Worm (Caenorhabditis elegans) whole organism, L4 larva: ENCODE measurements around the gene T07A9.15.
A peak's percentile ranks its signal among the peaks of the same experiment; 100 is the strongest.

Experiments
- T20F7.1 ChIP-seq: fragments of 200-800 bp; sonication (Bioruptor generic); optimal IDR thresholded peaks from 2 replicates; lab custom pipeline; 2018; ENCODE audit warnings: mild to moderate bottlenecking, missing genetic modification characterization, missing compliant biosample characterization
- Y48G9A.11 ChIP-seq: fragments of 200-800 bp; sonication (Bioruptor generic); IDR thresholded peaks from 2 replicates; pipeline ENCODE4 v1.3.6; 2022; ENCODE audit warnings: missing genetic modification reagents, missing genetic modification characterization, missing compliant biosample characterization
- Y5F2A.4 ChIP-seq: fragments of 200-800 bp; sonication (Bioruptor generic); optimal IDR thresholded peaks from 2 replicates; lab custom pipeline; 2018; ENCODE audit warnings: mild to moderate bottlenecking, missing genetic modification characterization, missing compliant biosample characterization
- aha-1 ChIP-seq: fragments of 150-350 bp; peaks from one replicate; lab custom pipeline; 2014; ENCODE audit warnings: missing biosample characterization, missing genetic modification characterization
- ama-1 ChIP-seq: fragments of 150-350 bp; optimal IDR thresholded peaks from 2 replicates; lab custom pipeline; 2014; ENCODE audit warnings: inconsistent platforms, mixed read lengths
- arid-1 ChIP-seq: fragments of 200-800 bp; sonication (Bioruptor generic); conservative IDR thresholded peaks from 2 replicates; pipeline ENCODE4 v1.3.6; 2022; ENCODE audit warnings: missing genetic modification reagents, missing genetic modification characterization, missing compliant biosample characterization
- ceh-28 ChIP-seq: fragments of 150-350 bp; optimal IDR thresholded peaks from 2 replicates; lab custom pipeline; 2014; ENCODE audit warnings: missing biosample characterization, missing genetic modification reagents, missing genetic modification characterization
- ceh-62 ChIP-seq: sonication (generic microtip); optimal IDR thresholded peaks from 2 replicates; lab custom pipeline; 2017; ENCODE audit warnings: missing biosample characterization, missing genetic modification characterization
- daf-8 ChIP-seq: fragments of 200-800 bp; sonication (Bioruptor generic); IDR thresholded peaks from 2 replicates; pipeline ENCODE4 v1.3.6; 2022; ENCODE audit warnings: missing genetic modification characterization, missing compliant biosample characterization
- dmd-9 ChIP-seq: fragments of 200-800 bp; sonication (Bioruptor generic); IDR thresholded peaks from 2 replicates; pipeline ENCODE4 v1.3.6; 2022; ENCODE audit warnings: missing genetic modification reagents, missing genetic modification characterization, missing compliant biosample characterization
- dve-1 ChIP-seq: sonication (generic microtip); optimal IDR thresholded peaks from 2 replicates; lab custom pipeline; 2017; ENCODE audit warnings: antibody characterized with exemption, mild to moderate bottlenecking, missing genetic modification characterization, missing compliant biosample characterization; ENCODE audit not compliant: insufficient read depth
- fkh-10 ChIP-seq: fragments of 150-350 bp; optimal IDR thresholded peaks from 2 replicates; lab custom pipeline; 2014; ENCODE audit warnings: missing biosample characterization, missing genetic modification reagents, missing genetic modification characterization
- gei-8 ChIP-seq: fragments of 200-800 bp; sonication (Bioruptor generic); optimal IDR thresholded peaks from 2 replicates; lab custom pipeline; 2018; ENCODE audit warnings: mild to moderate bottlenecking, missing genetic modification characterization, missing compliant biosample characterization
- hif-1 ChIP-seq, 2 experiments: sonication (generic microtip); optimal IDR thresholded peaks; 2 replicates each; lab custom pipeline; 2016 to 2017; ENCODE audit warnings: missing compliant biosample characterization in 2 of 2, missing genetic modification characterization in 2 of 2, missing genetic modification reagents in 2 of 2, missing genotype in 2 of 2, mild to moderate bottlenecking in 1 of 2
- hlh-11 ChIP-seq: fragments of 200-800 bp; sonication (Bioruptor generic); optimal IDR thresholded peaks from 2 replicates; lab custom pipeline; 2018; ENCODE audit warnings: mild to moderate bottlenecking, missing genetic modification characterization, missing compliant biosample characterization
- hlh-30 ChIP-seq: sonication (generic microtip); optimal IDR thresholded peaks from 2 replicates; lab custom pipeline; 2017; ENCODE audit warnings: antibody characterized with exemption, mild to moderate bottlenecking, missing genetic modification characterization, missing compliant biosample characterization; ENCODE audit not compliant: insufficient read depth
- jun-1 ChIP-seq: fragments of 150-350 bp; optimal IDR thresholded peaks from 2 replicates; lab custom pipeline; 2014; ENCODE audit warnings: missing biosample characterization, missing genetic modification reagents, missing genetic modification characterization
- lim-7 ChIP-seq: fragments of 200-800 bp; sonication (Bioruptor generic); IDR thresholded peaks from 2 replicates; pipeline ENCODE4 v1.3.6; 2022; ENCODE audit warnings: missing genetic modification characterization, missing compliant biosample characterization
- lin-15B ChIP-seq: fragments of 150-350 bp; sonication (generic microtip); optimal IDR thresholded peaks from 3 replicates; lab custom pipeline; 2014; ENCODE audit warnings: missing biosample characterization, missing genetic modification characterization
- lin-38 ChIP-seq: fragments of 200-800 bp; sonication (Bioruptor generic); IDR thresholded peaks from 2 replicates; pipeline ENCODE4 v1.3.6; 2022; ENCODE audit warnings: missing genetic modification reagents, missing genetic modification characterization, missing compliant biosample characterization
- mdt-29 ChIP-seq: fragments of 200-800 bp; sonication (Bioruptor generic); IDR thresholded peaks from 2 replicates; pipeline ENCODE4 v1.3.6; 2022; ENCODE audit warnings: missing genetic modification reagents, missing genetic modification characterization, missing compliant biosample characterization
- mes-2 ChIP-seq: sonication (generic microtip); optimal IDR thresholded peaks from 2 replicates; lab custom pipeline; 2016; ENCODE audit warnings: missing genotype, mild to moderate bottlenecking, missing genetic modification characterization, missing compliant biosample characterization; ENCODE audit not compliant: poor library complexity, severe bottlenecking
- mxl-2 ChIP-seq: fragments of 200-800 bp; sonication (Bioruptor generic); conservative IDR thresholded peaks from 2 replicates; pipeline ENCODE4 v1.3.6; 2022; ENCODE audit warnings: missing genetic modification reagents, missing genetic modification characterization, missing compliant biosample characterization
- nhr-102 ChIP-seq: sonication (generic microtip); optimal IDR thresholded peaks from 2 replicates; lab custom pipeline; 2016; ENCODE audit warnings: mild to moderate bottlenecking, missing genetic modification characterization, moderate library complexity, missing compliant biosample characterization
- nhr-11 ChIP-seq: fragments of 150-350 bp; optimal IDR thresholded peaks from 2 replicates; lab custom pipeline; 2014; ENCODE audit warnings: missing biosample characterization, missing genetic modification characterization
- nhr-111 ChIP-seq: fragments of 200-800 bp; sonication (Bioruptor generic); optimal IDR thresholded peaks from 2 replicates; lab custom pipeline; 2018; ENCODE audit warnings: mild to moderate bottlenecking, missing genetic modification characterization, missing compliant biosample characterization
- nhr-28 ChIP-seq: fragments of 150-350 bp; optimal IDR thresholded peaks from 2 replicates; lab custom pipeline; 2014; ENCODE audit warnings: missing biosample characterization, missing genetic modification characterization
- nhr-41 ChIP-seq: fragments of 200-800 bp; sonication (Bioruptor generic); IDR thresholded peaks from 2 replicates; pipeline ENCODE4 v1.3.6; 2022; ENCODE audit warnings: missing genetic modification reagents, missing genetic modification characterization, missing compliant biosample characterization
- nhr-76 ChIP-seq: fragments of 150-350 bp; optimal IDR thresholded peaks from 2 replicates; lab custom pipeline; 2014; ENCODE audit warnings: missing biosample characterization, missing genetic modification characterization
- php-3 ChIP-seq: fragments of 200-800 bp; sonication (Bioruptor generic); IDR thresholded peaks from 2 replicates; pipeline ENCODE4 v1.3.6; 2022; ENCODE audit warnings: missing genetic modification reagents, missing genetic modification characterization, missing compliant biosample characterization
- pqm-1 ChIP-seq: sonication (generic microtip); optimal IDR thresholded peaks from 2 replicates; lab custom pipeline; 2017; ENCODE audit warnings: missing biosample characterization, missing genetic modification characterization
- saeg-2 ChIP-seq: fragments of 200-800 bp; sonication (Bioruptor generic); IDR thresholded peaks from 2 replicates; pipeline ENCODE4 v1.3.6; 2022; ENCODE audit warnings: missing genetic modification reagents, missing genetic modification characterization, missing compliant biosample characterization
- snpc-4 ChIP-seq: fragments of 150-350 bp; optimal IDR thresholded peaks from 2 replicates; lab custom pipeline; 2014; ENCODE audit warnings: missing biosample characterization, missing genetic modification characterization
- unc-39 ChIP-seq: sonication (generic microtip); optimal IDR thresholded peaks from 2 replicates; lab custom pipeline; 2017; ENCODE audit warnings: missing biosample characterization, missing genetic modification characterization
- unc-62 ChIP-seq, 3 experiments: fragments of 150-350 bp in 1 of 3; sonication (generic microtip); optimal IDR thresholded peaks in 2 of 3; peaks in 1 of 3; 1 replicate in 1 of 3; 2 replicates in 2 of 3; lab custom pipeline; 2014 to 2017; ENCODE audit warnings: missing biosample characterization in 3 of 3, missing genetic modification characterization in 3 of 3, missing genetic modification reagents in 3 of 3, missing genotype in 1 of 3
- zfp-2 ChIP-seq: sonication (generic microtip); optimal IDR thresholded peaks from 2 replicates; lab custom pipeline; 2016; ENCODE audit warnings: mild to moderate bottlenecking, missing genetic modification characterization, missing compliant biosample characterization

The T07A9.15 gene

ce11 chrIV:377791-378190, 15.6 kb downstream of the T07A9.15 start:
- TF ChIP-seq nhr-11 (tag; lab: Kevin White, UChicago) (no peak), mxl-2 (GFP tag; lab: Robert Waterston, UW) (no peak), lim-7 (GFP tag; lab: Robert Waterston, UW) (no peak)
- TF ChIP-seq, all 104 proteins: peak for 0

ce11 chrIV:375915-376314, 17.4 kb downstream of the T07A9.15 start, which contains the start of gene fln-1:
TSS of gene fln-1 (minus strand) at chrIV:376015.
- TF ChIP-seq daf-8 (GFP tag; lab: Robert Waterston, UW) (no peak), fkh-10 (GFP tag; lab: Kevin White, UChicago) (no peak), mdt-29 (no peak), jun-1 (no peak), lin-15B (tag; lab: Kevin White, UChicago) (no peak), unc-39 (no peak), nhr-102 (no peak), nhr-41 (GFP tag; lab: Robert Waterston, UW) (no peak), T20F7.1 (GFP tag; lab: Kevin White, UChicago) (no peak), lim-7 (GFP tag; lab: Robert Waterston, UW) (no peak), nhr-76 (tag; lab: Kevin White, UChicago) (no peak)

- TF ChIP-seq ceh-62 (tag; lab: Kevin White, UChicago) (no peak), unc-62 (GFP tag; optimal IDR thresholded peaks at IDR 0.05 in 1 of 2; lab: Kevin White, UChicago) (peak in 1 of 2 experiments; percentile 92), unc-62 (tag; optimal IDR thresholded peaks at IDR 0.05; lab: Kevin White, UChicago) (no peak), snpc-4 (tag; lab: Kevin White, UChicago) (no peak)
Measured at ce11 chrIV:373963-374362, 19.4 kb downstream of the T07A9.15 start.

ce11 chrIV:372146-372789, 21.1 kb downstream of the T07A9.15 start:
- no peak for TF ChIP-seq zfp-2
- no peak for TF ChIP-seq saeg-2 (GFP tag; lab: Robert Waterston, UW)
- no peak for TF ChIP-seq ama-1 (lab: Kevin White, UChicago)
- TF ChIP-seq T20F7.1 (GFP tag; lab: Kevin White, UChicago): no peak
- TF ChIP-seq mes-2: peak; percentile 47
- TF ChIP-seq mxl-2 (GFP tag; lab: Robert Waterston, UW): no peak
- TF ChIP-seq arid-1: no peak
- no peak for TF ChIP-seq ceh-28 (tag; lab: Kevin White, UChicago)
- TF ChIP-seq hif-1 (tag; optimal IDR thresholded peaks at IDR 0.05; lab: Kevin White, UChicago): no peak
- peak; percentile 30 for TF ChIP-seq aha-1
- no peak for TF ChIP-seq Y5F2A.4
- TF ChIP-seq dve-1 (tag; lab: Kevin White, UChicago): peak; percentile 29
- TF ChIP-seq lin-38: peak; percentile 51
- TF ChIP-seq dmd-9: no peak
- no peak for TF ChIP-seq gei-8
- TF ChIP-seq Y48G9A.11 (GFP tag; lab: Robert Waterston, UW): no peak
- peak; percentile 52 for TF ChIP-seq hlh-30
- no peak for TF ChIP-seq nhr-111 (GFP tag; lab: Kevin White, UChicago)
- TF ChIP-seq pqm-1 (tag; lab: Kevin White, UChicago): no peak
- no peak for TF ChIP-seq nhr-28 (tag; lab: Kevin White, UChicago)
- TF ChIP-seq php-3 (GFP tag; lab: Robert Waterston, UW): no peak
- TF ChIP-seq hlh-11 (tag; lab: Kevin White, UChicago): peak; percentile 10
- TF ChIP-seq mdt-29: no peak
